Worm (Caenorhabditis elegans): ENCODE results near the gene apa-2.

The apa-2 gene

ce11 chrX:9338375-9338774 lies at the start of gene apa-2:
apa-2 (plus strand) TSS chrX:9338675.
- TF ChIP-seq peb-1 (tag; optimal IDR thresholded peaks at IDR 0.05) (no peak), gmeb-1 (tag; optimal IDR thresholded peaks at IDR 0.05) (no peak), egl-27 (tag; optimal IDR thresholded peaks at IDR 0.05) (no peak), sma-3 (GFP tag; optimal IDR thresholded peaks at IDR 0.05) (no peak), R02D3.7 (tag; optimal IDR thresholded peaks at IDR 0.05) (no peak), nhr-6 (tag; optimal IDR thresholded peaks at IDR 0.05) (no peak), zag-1 (tag; optimal IDR thresholded peaks at IDR 0.05) (no peak)

- no peak for TF ChIP-seq nhr-129 (tag; optimal IDR thresholded peaks at IDR 0.05)
- no peak for TF ChIP-seq alr-1 (tag; optimal IDR thresholded peaks at IDR 0.05)
- no peak for TF ChIP-seq ztf-11 (tag; optimal IDR thresholded peaks at IDR 0.05)
- no peak for TF ChIP-seq nhr-23 (tag; optimal IDR thresholded peaks at IDR 0.05)
- TF ChIP-seq zag-1 (tag; optimal IDR thresholded peaks at IDR 0.05) = no peak
- TF ChIP-seq ceh-16 (tag; optimal IDR thresholded peaks at IDR 0.05) = no peak
- no peak for TF ChIP-seq peb-1 (tag; optimal IDR thresholded peaks at IDR 0.05)
Measured at ce11 chrX:9291345-9291744, 47.1 kb upstream of the apa-2 start, which contains the start of gene B0416.3. B0416.3 (plus strand) TSS chrX:9291645.

- no peak for TF ChIP-seq zag-1 (tag; optimal IDR thresholded peaks at IDR 0.05)
- TF ChIP-seq nhr-25 (tag; optimal IDR thresholded peaks at IDR 0.05) = no peak
- no peak for TF ChIP-seq lin-11 (tag; optimal IDR thresholded peaks at IDR 0.05)
- no peak for TF ChIP-seq ztf-1 (GFP tag; conservative IDR thresholded peaks at IDR 0.05)
- TF ChIP-seq mdl-1 (tag; optimal IDR thresholded peaks at IDR 0.05) = no peak
- TF ChIP-seq skn-1 (tag; optimal IDR thresholded peaks at IDR 0.05) = no peak
- TF ChIP-seq unc-62 (GFP tag; optimal IDR thresholded peaks at IDR 0.05) = no peak
- no peak for TF ChIP-seq peb-1 (tag; optimal IDR thresholded peaks at IDR 0.05)
- no peak for TF ChIP-seq ztf-4 (tag; optimal IDR thresholded peaks at IDR 0.05)
- TF ChIP-seq sma-9 (GFP tag; optimal IDR thresholded peaks at IDR 0.05) = peak; percentile 20
- TF ChIP-seq sma-9 (tag; optimal IDR thresholded peaks at IDR 0.05) = no peak
- TF ChIP-seq fos-1 (tag; optimal IDR thresholded peaks at IDR 0.05) = peak; percentile 89
Measured at ce11 chrX:9295471-9295870, 43.0 kb upstream of the apa-2 start.

ce11 chrX:9296591-9296990 lies 41.9 kb upstream of the apa-2 start, which contains the start of gene gly-13:
gly-13 (minus strand) TSS chrX:9296622.
- TF ChIP-seq ztf-11 (tag; optimal IDR thresholded peaks at IDR 0.05) (no peak), nhr-77 (tag; optimal IDR thresholded peaks at IDR 0.05) (no peak), nhr-21 (tag; optimal IDR thresholded peaks at IDR 0.05) (no peak), nhr-12 (tag; optimal IDR thresholded peaks at IDR 0.05) (no peak), nhr-25 (tag; optimal IDR thresholded peaks at IDR 0.05) (peak; percentile 35), lsy-2 (tag; optimal IDR thresholded peaks at IDR 0.05) (peak in 1 of 2 experiments; percentile 51), lin-39 (tag; optimal IDR thresholded peaks at IDR 0.05) (no peak), ztf-4 (tag; optimal IDR thresholded peaks at IDR 0.05) (peak; percentile 7), unc-55 (GFP tag; optimal IDR thresholded peaks at IDR 0.05) (no peak), nhr-10 (tag; optimal IDR thresholded peaks at IDR 0.05) (no peak), fos-1 (tag; optimal IDR thresholded peaks at IDR 0.05) (peak; percentile 2), F13H6.1 (tag; optimal IDR thresholded peaks at IDR 0.05) (peak; percentile 38), lin-11 (tag; optimal IDR thresholded peaks at IDR 0.05) (peak; percentile 28), elt-1 (tag; optimal IDR thresholded peaks at IDR 0.05) (no peak), nhr-129 (tag; optimal IDR thresholded peaks at IDR 0.05) (peak; percentile 51), lin-13 (GFP tag; optimal IDR thresholded peaks at IDR 0.05) (no peak), sem-4 (tag; optimal IDR thresholded peaks at IDR 0.05) (peak; percentile 45), crh-2 (tag; optimal IDR thresholded peaks at IDR 0.05) (peak; percentile 32)

- TF ChIP-seq C34F6.9 (tag; optimal IDR thresholded peaks at IDR 0.05) (peak; percentile 6), skn-1 (tag; optimal IDR thresholded peaks at IDR 0.05) (no peak)
Measured at ce11 chrX:9297834-9298233, 40.6 kb upstream of the apa-2 start, which contains the start of gene B0416.7. B0416.7 (minus strand) TSS chrX:9297934.

- TF ChIP-seq nhr-237 (tag; optimal IDR thresholded peaks at IDR 0.05) (no peak), nhr-129 (tag; optimal IDR thresholded peaks at IDR 0.05) (no peak), mdl-1 (tag; optimal IDR thresholded peaks at IDR 0.05) (no peak), Y55F3AM.14 (GFP tag; optimal IDR thresholded peaks at IDR 0.05) (no peak), C34F6.9 (tag; optimal IDR thresholded peaks at IDR 0.05) (no peak)
Measured at ce11 chrX:9298846-9299245, 39.6 kb upstream of the apa-2 start, which contains the start of gene B0416.2. B0416.2 (plus strand) TSS chrX:9299146.
